Worm (Caenorhabditis elegans) whole organism, young adult: ENCODE results near the gene drd-5.

Experiments used
- ZK185.1 ChIP-seq: sonication (generic microtip); optimal IDR thresholded peaks from 2 replicates; lab custom pipeline; 2016; ENCODE audit warnings: mild to moderate bottlenecking, missing genetic modification characterization, missing compliant biosample characterization; ENCODE audit not compliant: poor library complexity, severe bottlenecking
- ama-1 ChIP-seq, 3 experiments: fragments of 150-350 bp in 1 of 3; sonication (generic microtip) in 2 of 3; optimal IDR thresholded peaks; 2 replicates each; lab custom pipeline; 2014 to 2018; ENCODE audit warnings: missing biosample characterization in 2 of 3, missing genetic modification characterization in 2 of 3, missing genetic modification reagents in 2 of 3
- attf-5 ChIP-seq: fragments of 200-800 bp; sonication (Bioruptor generic); optimal IDR thresholded peaks from 2 replicates; lab custom pipeline; 2018; ENCODE audit warnings: mild to moderate bottlenecking, missing genetic modification characterization, missing compliant biosample characterization
- ceh-79 ChIP-seq: sonication (generic microtip); optimal IDR thresholded peaks from 2 replicates; lab custom pipeline; 2017; ENCODE audit warnings: mild to moderate bottlenecking, missing genetic modification characterization, missing compliant biosample characterization
- egrh-3 ChIP-seq: fragments of 200-800 bp; sonication (Bioruptor generic); IDR thresholded peaks from 2 replicates; pipeline ENCODE4 v1.3.6; 2022; ENCODE audit warnings: missing genetic modification reagents, missing genetic modification characterization, missing compliant biosample characterization
- nfya-2 ChIP-seq: fragments of 200-800 bp; sonication (Bioruptor generic); IDR thresholded peaks from 2 replicates; pipeline ENCODE4 v1.3.6; 2022; ENCODE audit warnings: missing genetic modification reagents, missing genetic modification characterization, missing compliant biosample characterization
- unc-62 ChIP-seq: fragments of 150-350 bp; optimal IDR thresholded peaks from 2 replicates; lab custom pipeline; 2014; ENCODE audit warnings: missing biosample characterization, missing genetic modification reagents, missing genetic modification characterization

DNA sequence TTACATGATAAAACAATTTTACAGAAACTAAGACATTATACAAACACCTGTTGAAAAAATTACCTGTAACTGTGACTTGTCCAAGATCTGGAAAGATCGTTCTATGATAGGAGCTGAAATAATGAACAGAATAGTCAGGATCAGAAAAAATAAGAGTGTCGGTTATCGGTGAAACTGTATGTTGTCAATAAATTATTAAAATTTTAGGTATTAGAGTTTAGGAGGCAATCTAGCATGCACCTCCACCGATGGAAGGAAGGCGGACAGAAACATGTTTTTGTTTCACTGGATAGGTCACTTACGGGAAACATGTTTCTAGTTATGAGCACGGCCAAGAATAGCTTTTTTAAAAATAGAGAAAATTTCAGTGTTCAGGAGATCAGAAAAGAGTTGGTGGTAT is 46.6 kb downstream of the drd-5 start, which contains the start of gene ced-13:
- TF ChIP-seq ZK185.1 (no peak), egrh-3 (GFP tag; lab: Robert Waterston, UW) (no peak), attf-5 (no peak), unc-62 (GFP tag; lab: Kevin White, UChicago) (no peak), nfya-2 (GFP tag; lab: Robert Waterston, UW) (no peak), ceh-79 (no peak), ama-1 (optimal IDR thresholded peaks at IDR 0.05; lab: Kevin White, UChicago) (no peak), ama-1 (GFP tag; optimal IDR thresholded peaks at IDR 0.05; lab: Kevin White, UChicago) (no peak)
